Fruit fly (Drosophila melanogaster) whole organism, embryonic: ENCODE measurements around the gene Jarid2.
A peak's percentile ranks its signal among the peaks of the same experiment; 100 is the strongest.

Source experiments
- Adf1 ChIP-seq: fragments of 200-800 bp; sonication (Bioruptor generic); IDR thresholded peaks from 2 replicates; pipeline ENCODE4 v1.3.6; 2022; ENCODE audit warnings: missing biosample characterization, missing genetic modification characterization
- CG12769 ChIP-seq: fragments of 200-800 bp; sonication (Bioruptor generic); optimal IDR thresholded peaks from 2 replicates; lab custom pipeline; 2019; ENCODE audit warnings: missing biosample characterization, mild to moderate bottlenecking, missing genetic modification characterization, moderate library complexity
- CG13775 ChIP-seq: fragments of 200-800 bp; sonication (Bioruptor generic); optimal IDR thresholded peaks from 3 replicates; lab custom pipeline; 2017; ENCODE audit warnings: missing biosample characterization, mild to moderate bottlenecking, missing genetic modification characterization
- CG18262 ChIP-seq: fragments of 200-800 bp; optimal IDR thresholded peaks from 3 replicates; lab custom pipeline; 2019; ENCODE audit warnings: missing biosample characterization, mild to moderate bottlenecking, missing genetic modification characterization, moderate library complexity
- CG2678 ChIP-seq: fragments of 200-800 bp; sonication (Bioruptor generic); optimal IDR thresholded peaks from 3 replicates; lab custom pipeline; 2019; ENCODE audit warnings: missing biosample characterization, mild to moderate bottlenecking, missing genetic modification characterization, moderate library complexity
- CG31388 ChIP-seq: fragments of 200-800 bp; sonication (Bioruptor generic); optimal IDR thresholded peaks from 2 replicates; lab custom pipeline; 2016; ENCODE audit warnings: missing biosample characterization, missing genetic modification characterization
- CG5245 ChIP-seq: fragments of 200-800 bp; sonication (Bioruptor generic); optimal IDR thresholded peaks from 3 replicates; lab custom pipeline; 2016; ENCODE audit warnings: missing biosample characterization, missing genetic modification characterization
- CG8281 ChIP-seq: fragments of 200-800 bp; sonication (Bioruptor generic); optimal IDR thresholded peaks from 2 replicates; lab custom pipeline; 2018; ENCODE audit warnings: missing biosample characterization, mild to moderate bottlenecking, missing genetic modification characterization, moderate library complexity
- CG8388 ChIP-seq: fragments of 200-800 bp; sonication (Bioruptor generic); optimal IDR thresholded peaks from 2 replicates; lab custom pipeline; 2019; ENCODE audit warnings: missing biosample characterization, mild to moderate bottlenecking, missing genetic modification characterization, moderate library complexity
- CG9727 ChIP-seq: fragments of 200-800 bp; sonication (Bioruptor generic); optimal IDR thresholded peaks from 3 replicates; lab custom pipeline; 2017; ENCODE audit warnings: missing biosample characterization, mild to moderate bottlenecking, missing genetic modification characterization
- Camta ChIP-seq: fragments of 200-800 bp; sonication (Bioruptor generic); optimal IDR thresholded peaks from 2 replicates; lab custom pipeline; 2016; ENCODE audit warnings: missing biosample characterization, missing genetic modification characterization
- D19A ChIP-seq: fragments of 200-800 bp; optimal IDR thresholded peaks from 3 replicates; lab custom pipeline; 2019; ENCODE audit warnings: missing biosample characterization, mild to moderate bottlenecking, missing genetic modification characterization, moderate library complexity
- Dfd ChIP-seq, 2 experiments: fragments of >200 bp; optimal IDR thresholded peaks; 2 replicates each; lab custom pipeline; 2017; ENCODE audit warnings: missing biosample characterization in 2 of 2, missing genetic modification characterization in 2 of 2
- Doc3 ChIP-seq: fragments of 200-800 bp; sonication (Bioruptor generic); IDR thresholded peaks from 3 replicates; pipeline ENCODE4 v1.3.6; 2022; ENCODE audit warnings: missing biosample characterization, missing genetic modification characterization; ENCODE audit not compliant: partially characterized antibody
- GATAe ChIP-seq: fragments of 200-800 bp; sonication (Bioruptor generic); conservative IDR thresholded peaks from 2 replicates; pipeline ENCODE4 v1.3.6; 2022; ENCODE audit warnings: missing biosample characterization, missing genetic modification characterization
- HHEX ChIP-seq: fragments of 200-800 bp; sonication (Bioruptor generic); optimal IDR thresholded peaks from 3 replicates; lab custom pipeline; 2017; ENCODE audit warnings: missing biosample characterization, mild to moderate bottlenecking, missing genetic modification characterization, missing genetic modification reagents
- Hmx ChIP-seq: fragments of 200-800 bp; sonication (Bioruptor generic); optimal IDR thresholded peaks from 2 replicates; lab custom pipeline; 2016; ENCODE audit warnings: missing biosample characterization, missing genetic modification characterization
- Hr39 ChIP-seq: fragments of >200 bp; optimal IDR thresholded peaks from 2 replicates; lab custom pipeline; 2017
- Mad ChIP-seq: fragments of 200-800 bp; sonication (Bioruptor generic); optimal IDR thresholded peaks from 2 replicates; lab custom pipeline; 2016; ENCODE audit warnings: missing biosample characterization, missing genetic modification characterization
- Max ChIP-seq: fragments of 200-800 bp; sonication (Bioruptor generic); optimal IDR thresholded peaks from 2 replicates; lab custom pipeline; 2016; ENCODE audit warnings: missing biosample characterization, mild to moderate bottlenecking, missing genetic modification characterization
- NfI ChIP-seq: fragments of 200-800 bp; sonication (Bioruptor generic); optimal IDR thresholded peaks from 3 replicates; lab custom pipeline; 2018; ENCODE audit warnings: missing biosample characterization, mild to moderate bottlenecking, missing genetic modification characterization, moderate library complexity
- Oli ChIP-seq: fragments of 200-800 bp; sonication (Bioruptor generic); optimal IDR thresholded peaks from 2 replicates; lab custom pipeline; 2018; ENCODE audit warnings: missing biosample characterization, mild to moderate bottlenecking, missing genetic modification characterization, moderate library complexity
- Ravus ChIP-seq: fragments of 200-800 bp; sonication (Bioruptor generic); IDR thresholded peaks from 2 replicates; pipeline ENCODE4 v1.3.6; 2022; ENCODE audit warnings: missing biosample characterization, missing genetic modification characterization
- Taf1 ChIP-seq: fragments of 200-800 bp; sonication (Bioruptor generic); IDR thresholded peaks from 2 replicates; pipeline ENCODE4 v1.3.6; 2022; ENCODE audit warnings: missing biosample characterization, missing genetic modification characterization
- ac ChIP-seq: fragments of 200-800 bp; sonication (Bioruptor generic); optimal IDR thresholded peaks from 3 replicates; lab custom pipeline; 2017; ENCODE audit warnings: missing biosample characterization, mild to moderate bottlenecking, missing genetic modification characterization
- amos ChIP-seq: fragments of 200-800 bp; sonication (Bioruptor generic); IDR thresholded peaks from 2 replicates; pipeline ENCODE4 v1.3.6; 2022; ENCODE audit warnings: missing biosample characterization, missing genetic modification characterization; ENCODE audit not compliant: partially characterized antibody
- az2 ChIP-seq: fragments of 200-800 bp; sonication (Bioruptor generic); optimal IDR thresholded peaks from 3 replicates; lab custom pipeline; 2016; ENCODE audit warnings: missing biosample characterization, missing genetic modification characterization
- cas ChIP-seq: fragments of 200-800 bp; sonication (Bioruptor generic); IDR thresholded peaks from 2 replicates; pipeline ENCODE4 v1.3.6; 2022; ENCODE audit warnings: missing biosample characterization, missing genetic modification characterization
- cato ChIP-seq: fragments of 200-800 bp; sonication (Bioruptor generic); optimal IDR thresholded peaks from 2 replicates; lab custom pipeline; 2016; ENCODE audit warnings: missing biosample characterization, missing genetic modification characterization, borderline replicate concordance
- cg ChIP-seq: fragments of 200-800 bp; sonication (Bioruptor generic); optimal IDR thresholded peaks from 3 replicates; lab custom pipeline; 2019; ENCODE audit warnings: missing biosample characterization, mild to moderate bottlenecking, missing genetic modification characterization, moderate library complexity
- chif ChIP-seq, 2 experiments: fragments of 200-800 bp; sonication (Bioruptor generic); optimal IDR thresholded peaks; 3 replicates each; lab custom pipeline; 2016; ENCODE audit warnings: missing biosample characterization in 2 of 2, missing genetic modification characterization in 2 of 2
- cwo ChIP-seq: fragments of 200-800 bp; sonication (Bioruptor generic); optimal IDR thresholded peaks from 3 replicates; lab custom pipeline; 2017; ENCODE audit warnings: missing biosample characterization, missing genetic modification characterization, mild to moderate bottlenecking, moderate library complexity, missing genetic modification reagents
- dmrt99B ChIP-seq: fragments of 200-800 bp; sonication (Bioruptor generic); optimal IDR thresholded peaks from 2 replicates; lab custom pipeline; 2018; ENCODE audit warnings: missing biosample characterization, mild to moderate bottlenecking, missing genetic modification characterization, moderate library complexity
- dpn ChIP-seq, 2 experiments: fragments of 200-800 bp; sonication (Bioruptor generic); optimal IDR thresholded peaks; 3 replicates each; lab custom pipeline; 2016; ENCODE audit warnings: missing biosample characterization in 2 of 2, missing genetic modification characterization in 2 of 2
- her ChIP-seq: fragments of 200-800 bp; sonication (Bioruptor generic); optimal IDR thresholded peaks from 2 replicates; lab custom pipeline; 2016; ENCODE audit warnings: missing biosample characterization, missing genetic modification characterization
- insv ChIP-seq, 2 experiments: fragments of 200-800 bp; sonication (Bioruptor generic); optimal IDR thresholded peaks; 3 replicates each; lab custom pipeline; 2016 to 2018; ENCODE audit warnings: missing biosample characterization in 2 of 2, missing genetic modification characterization in 2 of 2
- jumu ChIP-seq: fragments of 200-800 bp; sonication (Bioruptor generic); optimal IDR thresholded peaks from 3 replicates; lab custom pipeline; 2016; ENCODE audit warnings: missing biosample characterization, missing genetic modification characterization
- kay ChIP-seq: fragments of 200-800 bp; sonication (Bioruptor generic); optimal IDR thresholded peaks from 2 replicates; lab custom pipeline; 2016; ENCODE audit warnings: missing biosample characterization, missing genetic modification characterization
- lov ChIP-seq, 2 experiments: fragments of 200-800 bp in 1 of 2; fragments of >200 bp in 1 of 2; sonication (Bioruptor generic) in 1 of 2; IDR thresholded peaks in 1 of 2; optimal IDR thresholded peaks in 1 of 2; 2 replicates in 1 of 2; 3 replicates in 1 of 2; pipeline versions ENCODE4 v1.3.6 to Lab custom; 2017 to 2022; ENCODE audit warnings: missing biosample characterization in 1 of 2, missing genetic modification characterization in 1 of 2
- mirr ChIP-seq: fragments of 200-800 bp; sonication (Bioruptor generic); optimal IDR thresholded peaks from 3 replicates; lab custom pipeline; 2018; ENCODE audit warnings: missing biosample characterization, mild to moderate bottlenecking, missing genetic modification characterization
- nau ChIP-seq: fragments of 200-800 bp; sonication (Bioruptor generic); optimal IDR thresholded peaks from 3 replicates; lab custom pipeline; 2017; ENCODE audit warnings: missing biosample characterization, mild to moderate bottlenecking, missing genetic modification characterization, missing genetic modification reagents
- pan ChIP-seq, 4 experiments: fragments of >200 bp in 3 of 4; fragments of 200-800 bp in 1 of 4; sonication (Bioruptor generic) in 1 of 4; optimal IDR thresholded peaks in 3 of 4; IDR thresholded peaks in 1 of 4; 2 replicates each; pipeline versions ENCODE4 v1.3.6 to Lab custom; 2017 to 2022; ENCODE audit warnings: missing biosample characterization in 2 of 4, missing genetic modification characterization in 2 of 4, mixed read lengths in 1 of 4
- psq ChIP-seq: fragments of 200-800 bp; sonication (Bioruptor generic); optimal IDR thresholded peaks from 2 replicates; lab custom pipeline; 2017; ENCODE audit warnings: missing biosample characterization, missing genetic modification characterization
- ranshi ChIP-seq: fragments of 200-800 bp; sonication (Bioruptor generic); IDR thresholded peaks from 2 replicates; pipeline ENCODE4 v1.3.6; 2022; ENCODE audit warnings: missing biosample characterization, missing genetic modification characterization
- sc ChIP-seq, 3 experiments: fragments of >200 bp in 2 of 3; fragments of 200-800 bp in 1 of 3; sonication (Bioruptor generic) in 1 of 3; optimal IDR thresholded peaks; 2 replicates in 2 of 3; 3 replicates in 1 of 3; lab custom pipeline; 2017; ENCODE audit warnings: mild to moderate bottlenecking in 1 of 3, missing biosample characterization in 1 of 3, missing genetic modification characterization in 1 of 3, missing genetic modification reagents in 1 of 3
- scrt ChIP-seq: fragments of 200-800 bp; sonication (Bioruptor generic); optimal IDR thresholded peaks from 2 replicates; lab custom pipeline; 2018; ENCODE audit warnings: missing biosample characterization, mild to moderate bottlenecking, missing genetic modification characterization, moderate library complexity
- twi ChIP-seq: fragments of 200-800 bp; optimal IDR thresholded peaks from 2 replicates; lab custom pipeline; 2019; ENCODE audit warnings: missing biosample characterization, mild to moderate bottlenecking, missing genetic modification characterization, moderate library complexity
- vvl ChIP-seq: fragments of 200-800 bp; sonication (Bioruptor generic); IDR thresholded peaks from 2 replicates; pipeline ENCODE4 v1.3.6; 2022; ENCODE audit warnings: missing biosample characterization, missing genetic modification characterization

Gene Jarid2

dm6 chr3L:9462247-9462769 is 14.5 kb upstream of the Jarid2 start (continued):
- TF ChIP-seq sc (optimal IDR thresholded peaks at IDR 0.05; lab: Kevin White, UChicago): no peak
- TF ChIP-seq sc (GFP tag; optimal IDR thresholded peaks at IDR 0.05; lab: Kevin White, UChicago): peak; percentile 82
- peak; percentile 96 for TF ChIP-seq CG2678 (tag; lab: Kevin White, UChicago)
- peak; percentile 97 for TF ChIP-seq CG18262 (tag; lab: Kevin White, UChicago)
- no peak for TF ChIP-seq Taf1 (GFP tag; lab: Robert Waterston, UW)
- no peak for TF ChIP-seq Hr39 (lab: Kevin White, UChicago)
- TF ChIP-seq cato (GFP tag; lab: Kevin White, UChicago): peak; percentile 70
- TF ChIP-seq dpn (GFP tag; optimal IDR thresholded peaks at IDR 0.05; lab: Kevin White, UChicago): peak; percentile 73 to 77
- TF ChIP-seq CG12769 (tag; lab: Kevin White, UChicago): peak; percentile 52
- peak; percentile 83 for TF ChIP-seq HHEX (GFP tag; lab: Kevin White, UChicago)
- no peak for TF ChIP-seq GATAe (GFP tag; lab: Robert Waterston, UW)
- peak; percentile 92 for TF ChIP-seq CG9727 (GFP tag; lab: Kevin White, UChicago)
- peak; percentile 90 for TF ChIP-seq Max (GFP tag; lab: Kevin White, UChicago)
- peak; percentile 44 for TF ChIP-seq psq (GFP tag; lab: Kevin White, UChicago)
- peak; percentile 84 for TF ChIP-seq az2 (GFP tag; lab: Kevin White, UChicago)
- TF ChIP-seq nau (GFP tag; lab: Kevin White, UChicago): peak; percentile 89
- TF ChIP-seq jumu (GFP tag; lab: Kevin White, UChicago): peak; percentile 44
- peak; percentile 90 for TF ChIP-seq scrt (GFP tag; lab: Kevin White, UChicago)
- TF ChIP-seq dmrt99B (tag; lab: Kevin White, UChicago): peak; percentile 94
- TF ChIP-seq Doc3 (GFP tag; lab: Robert Waterston, UW): no peak; the same call in 2 of the 3 replicates
- peak; percentile 75 for TF ChIP-seq kay
- TF ChIP-seq Dfd (GFP tag; optimal IDR thresholded peaks at IDR 0.05; lab: Kevin White, UChicago): no peak
- TF ChIP-seq cwo (GFP tag; lab: Kevin White, UChicago): peak; percentile 82
- peak; percentile 81 for TF ChIP-seq NfI (GFP tag; lab: Kevin White, UChicago)
- peak; percentile 76 for TF ChIP-seq Mad (GFP tag; lab: Kevin White, UChicago)
- no peak for TF ChIP-seq cg (GFP tag; lab: Kevin White, UChicago)
- TF ChIP-seq CG31388 (GFP tag; lab: Kevin White, UChicago): no peak
- 0 out of 2 replicates have a peak, but pooled peaks have one; percentile 37 for TF ChIP-seq cas (GFP tag; lab: Robert Waterston, UW)
- TF ChIP-seq Camta (GFP tag; lab: Kevin White, UChicago): peak; percentile 75
- peak; percentile 68 for TF ChIP-seq twi
- TF ChIP-seq mirr: peak; percentile 45
- peak; percentile 83 for TF ChIP-seq Adf1
- TF ChIP-seq ranshi (GFP tag; lab: Robert Waterston, UW): 0 out of 2 replicates have a peak, but pooled peaks have one; percentile 64
- peak; percentile 74 for TF ChIP-seq CG8281 (tag; lab: Kevin White, UChicago)
- TF ChIP-seq insv (GFP tag; optimal IDR thresholded peaks at IDR 0.05; lab: Kevin White, UChicago): peak in 1 of 2 experiments; percentile 63
- TF ChIP-seq ac (GFP tag; lab: Kevin White, UChicago): peak; percentile 78
- TF ChIP-seq amos: no peak
- TF ChIP-seq Ravus: peak; percentile 21; the same call in 1 of the 2 replicates
- TF ChIP-seq CG8388: peak; percentile 94
- TF ChIP-seq vvl (GFP tag; lab: Robert Waterston, UW): peak; percentile 91
- TF ChIP-seq pan (optimal IDR thresholded peaks at IDR 0.05; lab: Kevin White, UChicago): no peak
- TF ChIP-seq pan (GFP tag; optimal IDR thresholded peaks at IDR 0.05 in 1 of 2, IDR thresholded peaks at IDR 0.05 in 1 of 2): peak in 1 of 2 experiments; percentile 76
- TF ChIP-seq chif (GFP tag; optimal IDR thresholded peaks at IDR 0.05; lab: Kevin White, UChicago): peak; percentile 60 to 76
- peak; percentile 69 for TF ChIP-seq Hmx (GFP tag; lab: Kevin White, UChicago)
- TF ChIP-seq CG13775 (GFP tag; lab: Kevin White, UChicago): peak; percentile 90
- no peak for TF ChIP-seq lov (optimal IDR thresholded peaks at IDR 0.05; lab: Kevin White, UChicago)
- peak; percentile 47; the same call in 2 of the 3 replicates for TF ChIP-seq lov (GFP tag; IDR thresholded peaks at IDR 0.05; lab: Robert Waterston, UW)
- peak; percentile 87 for TF ChIP-seq Oli (tag; lab: Kevin White, UChicago)
- peak; percentile 74 for TF ChIP-seq her (GFP tag; lab: Kevin White, UChicago)
- peak; percentile 92 for TF ChIP-seq D19A (tag; lab: Kevin White, UChicago)
- peak; percentile 48 for TF ChIP-seq CG5245 (GFP tag; lab: Kevin White, UChicago)
